Worm (Caenorhabditis elegans) whole organism, late embryonic: Measurements from ENCODE around the gene R160.6.

Experiments used
- C38D4.7 ChIP-seq: fragments of 200-800 bp; sonication (Bioruptor generic); optimal IDR thresholded peaks from 2 replicates; lab custom pipeline; 2018; ENCODE audit warnings: mild to moderate bottlenecking, missing genetic modification characterization, moderate library complexity, missing compliant biosample characterization
- F13H6.1 ChIP-seq: sonication (generic microtip); optimal IDR thresholded peaks from 2 replicates; lab custom pipeline; 2016; ENCODE audit warnings: missing genetic modification characterization, missing compliant biosample characterization
- K02D7.2 ChIP-seq: sonication (generic microtip); optimal IDR thresholded peaks from 2 replicates; lab custom pipeline; 2017; ENCODE audit warnings: mild to moderate bottlenecking, missing genetic modification characterization, missing compliant biosample characterization
- K09A11.1 ChIP-seq: sonication (generic microtip); optimal IDR thresholded peaks from 2 replicates; lab custom pipeline; 2017; ENCODE audit warnings: antibody characterized with exemption, mild to moderate bottlenecking, missing genetic modification characterization, missing compliant biosample characterization; ENCODE audit not compliant: insufficient read depth
- Y22D7AL.16 ChIP-seq: sonication (generic microtip); optimal IDR thresholded peaks from 2 replicates; lab custom pipeline; 2016; ENCODE audit warnings: missing genetic modification characterization, missing compliant biosample characterization
- ceh-14 ChIP-seq: sonication (generic microtip); optimal IDR thresholded peaks from 2 replicates; lab custom pipeline; 2016; ENCODE audit warnings: missing genotype, missing genetic modification characterization, missing compliant biosample characterization
- ceh-18 ChIP-seq: sonication (generic microtip); optimal IDR thresholded peaks from 2 replicates; lab custom pipeline; 2016; ENCODE audit warnings: missing genetic modification characterization, missing compliant biosample characterization
- ceh-2 ChIP-seq: sonication (generic microtip); optimal IDR thresholded peaks from 2 replicates; lab custom pipeline; 2016; ENCODE audit warnings: missing genotype, missing genetic modification characterization, missing compliant biosample characterization
- ceh-22 ChIP-seq: sonication (generic microtip); optimal IDR thresholded peaks from 2 replicates; lab custom pipeline; 2017; ENCODE audit warnings: missing biosample characterization, missing genetic modification characterization
- ceh-24 ChIP-seq: sonication (generic microtip); optimal IDR thresholded peaks from 2 replicates; lab custom pipeline; 2016; ENCODE audit warnings: mild to moderate bottlenecking, missing genetic modification characterization, missing compliant biosample characterization
- ceh-30 ChIP-seq: fragments of 150-350 bp; optimal IDR thresholded peaks from 2 replicates; lab custom pipeline; 2014; ENCODE audit warnings: missing biosample characterization, missing genetic modification characterization
- ceh-31 ChIP-seq: sonication (generic microtip); optimal IDR thresholded peaks from 2 replicates; lab custom pipeline; 2016; ENCODE audit warnings: missing genetic modification characterization, missing compliant biosample characterization
- ceh-34 ChIP-seq: sonication (generic microtip); optimal IDR thresholded peaks from 2 replicates; lab custom pipeline; 2016; ENCODE audit warnings: mild to moderate bottlenecking, missing genetic modification characterization, missing compliant biosample characterization
- ceh-45 ChIP-seq: fragments of 200-800 bp; sonication (Bioruptor generic); IDR thresholded peaks from 2 replicates; pipeline ENCODE4 v1.3.6; 2022; ENCODE audit warnings: missing genetic modification reagents, missing genetic modification characterization, missing compliant biosample characterization
- ceh-6 ChIP-seq: fragments of 200-800 bp; sonication (Bioruptor generic); optimal IDR thresholded peaks from 2 replicates; lab custom pipeline; 2018; ENCODE audit warnings: mild to moderate bottlenecking, missing genetic modification characterization, missing compliant biosample characterization
- ceh-9 ChIP-seq: sonication (generic microtip); optimal IDR thresholded peaks from 2 replicates; lab custom pipeline; 2016; ENCODE audit warnings: mild to moderate bottlenecking, missing genetic modification characterization, inconsistent platforms, missing compliant biosample characterization
- che-1 ChIP-seq: sonication (generic microtip); optimal IDR thresholded peaks from 2 replicates; lab custom pipeline; 2016; ENCODE audit warnings: mild to moderate bottlenecking, missing genetic modification characterization, missing compliant biosample characterization
- dmd-4 ChIP-seq: sonication (generic microtip); optimal IDR thresholded peaks from 2 replicates; lab custom pipeline; 2016; ENCODE audit warnings: borderline replicate concordance, missing genetic modification characterization, missing compliant biosample characterization
- dve-1 ChIP-seq: sonication (generic microtip); optimal IDR thresholded peaks from 2 replicates; lab custom pipeline; 2017; ENCODE audit warnings: antibody characterized with exemption, mild to moderate bottlenecking, missing genetic modification characterization, missing compliant biosample characterization
- elt-2 ChIP-seq: sonication (generic microtip); optimal IDR thresholded peaks from 2 replicates; lab custom pipeline; 2016; ENCODE audit warnings: missing genetic modification reagents, missing genetic modification characterization, missing compliant biosample characterization
- elt-4 ChIP-seq: sonication (generic microtip); optimal IDR thresholded peaks from 2 replicates; lab custom pipeline; 2016; ENCODE audit warnings: missing genetic modification characterization, missing compliant biosample characterization
- eyg-1 ChIP-seq: sonication (generic microtip); optimal IDR thresholded peaks from 2 replicates; lab custom pipeline; 2016; ENCODE audit warnings: missing genotype, missing genetic modification characterization, missing compliant biosample characterization
- fax-1 ChIP-seq: sonication (generic microtip); optimal IDR thresholded peaks from 2 replicates; lab custom pipeline; 2016; ENCODE audit warnings: missing genotype, missing genetic modification characterization, missing compliant biosample characterization
- gmeb-2 ChIP-seq: sonication (generic microtip); optimal IDR thresholded peaks from 2 replicates; lab custom pipeline; 2016; ENCODE audit warnings: missing genetic modification characterization, inconsistent platforms, missing compliant biosample characterization
- hlh-13 ChIP-seq: fragments of 200-800 bp; sonication (Bioruptor generic); optimal IDR thresholded peaks from 2 replicates; lab custom pipeline; 2018; ENCODE audit warnings: mild to moderate bottlenecking, missing genetic modification characterization, missing compliant biosample characterization
- hlh-15 ChIP-seq: sonication (generic microtip); optimal IDR thresholded peaks from 2 replicates; lab custom pipeline; 2016; ENCODE audit warnings: missing genetic modification characterization, missing compliant biosample characterization
- hlh-6 ChIP-seq: sonication (generic microtip); optimal IDR thresholded peaks from 2 replicates; lab custom pipeline; 2016; ENCODE audit warnings: missing genotype, missing genetic modification characterization, missing compliant biosample characterization
- hlh-8 ChIP-seq: sonication (generic microtip); optimal IDR thresholded peaks from 2 replicates; lab custom pipeline; 2016; ENCODE audit warnings: missing genotype, missing genetic modification characterization, missing compliant biosample characterization
- lim-6 ChIP-seq: sonication (generic microtip); optimal IDR thresholded peaks from 2 replicates; lab custom pipeline; 2016; ENCODE audit warnings: missing genetic modification characterization, missing compliant biosample characterization
- lin-11 ChIP-seq: fragments of 200-800 bp; sonication (Bioruptor generic); optimal IDR thresholded peaks from 2 replicates; lab custom pipeline; 2018; ENCODE audit warnings: mild to moderate bottlenecking, missing genetic modification characterization, missing compliant biosample characterization
- nhr-232 ChIP-seq: sonication (generic microtip); optimal IDR thresholded peaks from 2 replicates; lab custom pipeline; 2016; ENCODE audit warnings: missing genetic modification characterization, missing compliant biosample characterization
- npax-4 ChIP-seq: sonication (generic microtip); optimal IDR thresholded peaks from 2 replicates; lab custom pipeline; 2016; ENCODE audit warnings: missing genetic modification characterization, missing compliant biosample characterization
- odd-2 ChIP-seq: sonication (generic microtip); optimal IDR thresholded peaks from 2 replicates; lab custom pipeline; 2017; ENCODE audit warnings: antibody characterized with exemption, mild to moderate bottlenecking, missing genetic modification characterization, missing compliant biosample characterization
- pag-3 ChIP-seq: sonication (generic microtip); optimal IDR thresholded peaks from 2 replicates; lab custom pipeline; 2016; ENCODE audit warnings: missing compliant biosample characterization, missing genetic modification characterization, borderline replicate concordance
- pat-9 ChIP-seq: fragments of 200-800 bp; sonication (Bioruptor generic); optimal IDR thresholded peaks from 2 replicates; lab custom pipeline; 2018; ENCODE audit warnings: mild to moderate bottlenecking, missing genetic modification characterization, moderate library complexity, missing compliant biosample characterization
- pax-1 ChIP-seq: fragments of 150-350 bp; optimal IDR thresholded peaks from 2 replicates; lab custom pipeline; 2014; ENCODE audit warnings: missing biosample characterization, missing genetic modification characterization
- pha-4 ChIP-seq: fragments of 150-350 bp; optimal IDR thresholded peaks from 2 replicates; lab custom pipeline; 2018; ENCODE audit warnings: missing biosample characterization, missing genetic modification reagents, missing genetic modification characterization
- pros-1 ChIP-seq: fragments of 150-350 bp; optimal IDR thresholded peaks from 2 replicates; lab custom pipeline; 2014; ENCODE audit warnings: missing biosample characterization, missing genetic modification reagents, missing genetic modification characterization
- rnt-1 ChIP-seq: sonication (generic microtip); optimal IDR thresholded peaks from 2 replicates; lab custom pipeline; 2016; ENCODE audit warnings: missing genetic modification characterization, missing compliant biosample characterization
- sdc-2 ChIP-seq: sonication (generic microtip); optimal IDR thresholded peaks from 2 replicates; lab custom pipeline; 2016; ENCODE audit warnings: missing genotype, missing genetic modification characterization, missing compliant biosample characterization
- sox-2 ChIP-seq: fragments of 200-800 bp; sonication (Bioruptor generic); IDR thresholded peaks from 2 replicates; pipeline ENCODE4 v1.3.6; 2022; ENCODE audit warnings: missing genetic modification reagents, missing genetic modification characterization, missing compliant biosample characterization
- syd-9 ChIP-seq: sonication (generic microtip); optimal IDR thresholded peaks from 2 replicates; lab custom pipeline; 2016; ENCODE audit warnings: mild to moderate bottlenecking, missing genetic modification characterization, moderate library complexity, missing compliant biosample characterization
- tbx-2 ChIP-seq: sonication (generic microtip); optimal IDR thresholded peaks from 2 replicates; lab custom pipeline; 2016; ENCODE audit warnings: missing genetic modification characterization, missing compliant biosample characterization
- unc-3 ChIP-seq, 2 experiments: fragments of 200-800 bp in 1 of 2; sonication (Bioruptor generic) in 1 of 2; sonication (generic microtip) in 1 of 2; conservative IDR thresholded peaks in 1 of 2; optimal IDR thresholded peaks in 1 of 2; 2 replicates each; pipeline versions ENCODE4 v1.3.6 to Lab custom; 2016 to 2022; ENCODE audit warnings: missing compliant biosample characterization in 2 of 2, missing genetic modification characterization in 2 of 2, missing genetic modification reagents in 1 of 2
- unc-42 ChIP-seq: sonication (generic microtip); optimal IDR thresholded peaks from 2 replicates; lab custom pipeline; 2016; ENCODE audit warnings: missing genotype, missing genetic modification characterization, missing compliant biosample characterization
- unc-86 ChIP-seq: sonication (generic microtip); optimal IDR thresholded peaks from 2 replicates; lab custom pipeline; 2016; ENCODE audit warnings: missing genetic modification characterization, missing compliant biosample characterization
- ztf-16 ChIP-seq: sonication (generic microtip); optimal IDR thresholded peaks from 2 replicates; lab custom pipeline; 2017; ENCODE audit warnings: missing genetic modification characterization, missing compliant biosample characterization

The R160.6 gene

ce11 chrX:4397460-4397859, 24.4 kb upstream of the R160.6 start:
- TF ChIP-seq ceh-22 (no peak), rnt-1 (no peak), pha-4 (no peak), tbx-2 (tag; lab: Kevin White, UChicago) (no peak), dmd-4 (tag; lab: Kevin White, UChicago) (no peak), unc-3 (GFP tag; conservative IDR thresholded peaks at IDR 0.05; lab: Robert Waterston, UW) (no peak), unc-3 (tag; optimal IDR thresholded peaks at IDR 0.05; lab: Kevin White, UChicago) (no peak), Y22D7AL.16 (tag; lab: Kevin White, UChicago) (no peak), pag-3 (tag; lab: Kevin White, UChicago) (no peak), pat-9 (tag; lab: Kevin White, UChicago) (no peak), npax-4 (tag; lab: Kevin White, UChicago) (no peak), ceh-30 (tag; lab: Kevin White, UChicago) (no peak), unc-86 (tag; lab: Kevin White, UChicago) (no peak)

- TF ChIP-seq npax-4 (tag; lab: Kevin White, UChicago) (no peak), ceh-31 (tag; lab: Kevin White, UChicago) (peak; percentile 74), nhr-232 (tag; lab: Kevin White, UChicago) (no peak), sox-2 (GFP tag; lab: Robert Waterston, UW) (peak; percentile 37), ceh-6 (GFP tag; lab: Kevin White, UChicago) (no peak), hlh-13 (GFP tag; lab: Kevin White, UChicago) (no peak), pax-1 (tag; lab: Kevin White, UChicago) (no peak), elt-2 (tag; lab: Kevin White, UChicago) (no peak), dmd-4 (tag; lab: Kevin White, UChicago) (no peak), ztf-16 (no peak), unc-86 (tag; lab: Kevin White, UChicago) (peak; percentile 8), unc-42 (tag; lab: Kevin White, UChicago) (peak; percentile 6), F13H6.1 (tag; lab: Kevin White, UChicago) (no peak), ceh-2 (tag; lab: Kevin White, UChicago) (no peak), pros-1 (tag; lab: Kevin White, UChicago) (no peak), C38D4.7 (no peak), ceh-9 (tag; lab: Kevin White, UChicago) (no peak), pha-4 (no peak), gmeb-2 (tag; lab: Kevin White, UChicago) (no peak), rnt-1 (no peak), tbx-2 (tag; lab: Kevin White, UChicago) (peak; percentile 33), ceh-14 (no peak), pag-3 (tag; lab: Kevin White, UChicago) (no peak), dve-1 (no peak), syd-9 (no peak), lim-6 (tag; lab: Kevin White, UChicago) (no peak), hlh-6 (tag; lab: Kevin White, UChicago) (no peak), ceh-18 (tag; lab: Kevin White, UChicago) (peak; percentile 61), hlh-15 (tag; lab: Kevin White, UChicago) (no peak), odd-2 (tag; lab: Kevin White, UChicago) (no peak), che-1 (tag; lab: Kevin White, UChicago) (no peak), eyg-1 (no peak), ceh-45 (no peak), ceh-22 (no peak), fax-1 (no peak), elt-4 (no peak), lin-11 (tag; lab: Kevin White, UChicago) (no peak), K09A11.1 (peak; percentile 83), sdc-2 (peak; percentile 98), hlh-8 (tag; lab: Kevin White, UChicago) (no peak), ceh-34 (tag; lab: Kevin White, UChicago) (peak; percentile 33), K02D7.2 (no peak), unc-3 (GFP tag; conservative IDR thresholded peaks at IDR 0.05; lab: Robert Waterston, UW) (no peak), unc-3 (tag; optimal IDR thresholded peaks at IDR 0.05; lab: Kevin White, UChicago) (no peak), ceh-24 (tag; lab: Kevin White, UChicago) (no peak)
These were observed 22.2 kb upstream of the R160.6 start for ce11 chrX:4395073-4395850.
